Fruit fly (Drosophila melanogaster): Measurements from ENCODE around the gene CG6138.

The CG6138 gene

DNA sequence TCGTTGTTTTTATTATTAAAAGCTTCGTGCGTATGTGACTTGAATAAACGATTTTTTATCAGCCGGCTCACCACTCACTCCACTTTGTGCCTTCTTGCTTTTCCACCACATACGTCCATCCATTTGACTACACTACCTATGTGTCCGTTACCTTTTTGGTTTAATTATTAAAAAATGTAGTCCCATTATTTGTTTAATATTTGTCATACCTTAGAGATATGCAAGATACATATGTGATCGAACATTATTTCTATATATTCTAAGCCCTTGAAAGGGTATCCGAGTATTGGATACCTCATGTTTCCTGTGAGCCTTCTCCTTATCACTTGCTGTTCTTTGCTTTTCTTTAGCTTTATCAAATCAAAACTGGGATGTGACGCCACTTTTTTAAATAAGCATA lies 47.8 kb upstream of the CG6138 start (continued):
- no peak for TF ChIP-seq zen2 (GFP tag; IDR thresholded peaks at IDR 0.05; ENCODE audit: partially characterized antibody)
- TF ChIP-seq CG2116 (GFP tag; optimal IDR thresholded peaks at IDR 0.05), result peak; percentile 3
- peak; percentile 61 for TF ChIP-seq caup (GFP tag; optimal IDR thresholded peaks at IDR 0.05; ENCODE audit: severe bottlenecking)
- TF ChIP-seq NC2β (GFP tag; optimal IDR thresholded peaks at IDR 0.05), result no peak
- no peak for TF ChIP-seq Stat92E (GFP tag; optimal IDR thresholded peaks at IDR 0.05)
- TF ChIP-seq CG9215 (GFP tag; IDR thresholded peaks at IDR 0.05), result peak; percentile 27; the same call in 1 of the 2 replicates
- no peak for TF ChIP-seq CTCF (GFP tag; optimal IDR thresholded peaks at IDR 0.05)
- peak; percentile 14 for TF ChIP-seq CG10654 (GFP tag; optimal IDR thresholded peaks at IDR 0.05)
- no peak for TF ChIP-seq CG34224 (GFP tag; IDR thresholded peaks at IDR 0.05; ENCODE audit: partially characterized antibody)
- TF ChIP-seq fd102C (GFP tag; optimal IDR thresholded peaks at IDR 0.05), result no peak
- peak; percentile 4; the same call in 1 of the 2 replicates for TF ChIP-seq Ravus (GFP tag; IDR thresholded peaks at IDR 0.05)
- no peak for TF ChIP-seq crp (GFP tag; optimal IDR thresholded peaks at IDR 0.05)
- TF ChIP-seq fu2 (GFP tag; optimal IDR thresholded peaks at IDR 0.05), result no peak
- peak; percentile 65 for TF ChIP-seq lbe (GFP tag; optimal IDR thresholded peaks at IDR 0.05)
- TF ChIP-seq Poxn (GFP tag; IDR thresholded peaks at IDR 0.05), result 0 out of 2 replicates have a peak, but pooled peaks have one; percentile 8
- TF ChIP-seq Dek (tag; optimal IDR thresholded peaks at IDR 0.05), result peak; percentile 61
- TF ChIP-seq CG10267 (tag; optimal IDR thresholded peaks at IDR 0.05), result peak; percentile 36
- TF ChIP-seq CG11456 (GFP tag; IDR thresholded peaks at IDR 0.05), result 0 out of 3 replicates have a peak, but pooled peaks have one; percentile 34
- peak in 1 of 2 experiments; percentile 72 for TF ChIP-seq Hr51 (GFP tag; optimal IDR thresholded peaks at IDR 0.05)
- no peak for TF ChIP-seq Optix (GFP tag; IDR thresholded peaks at IDR 0.05)
- TF ChIP-seq Med (GFP tag), result peak; percentile 88
- TF ChIP-seq peb (GFP tag; IDR thresholded peaks at IDR 0.05), result no peak
- peak; percentile 59 for TF ChIP-seq CG13296 (GFP tag; optimal IDR thresholded peaks at IDR 0.05)
- TF ChIP-seq unc-4 (GFP tag; IDR thresholded peaks at IDR 0.05; ENCODE audit: partially characterized antibody), result no peak
- TF ChIP-seq CG18262 (tag; optimal IDR thresholded peaks at IDR 0.05), result peak; percentile 45
- TF ChIP-seq B-H1 (GFP tag; IDR thresholded peaks at IDR 0.05), result peak; percentile 45; the same call in 2 of the 3 replicates
- peak; percentile 48 for TF ChIP-seq CG17385 (GFP tag; optimal IDR thresholded peaks at IDR 0.05)
- no peak for TF ChIP-seq wor (GFP tag; IDR thresholded peaks at IDR 0.05)
- peak; percentile 61 for TF ChIP-seq CG12391 (tag; optimal IDR thresholded peaks at IDR 0.05)
- TF ChIP-seq btn (GFP tag; optimal IDR thresholded peaks at IDR 0.05), result no peak
- TF ChIP-seq CG4820 (GFP tag; optimal IDR thresholded peaks at IDR 0.05), result peak; percentile 18
- 0 out of 2 replicates have a peak, but pooled peaks have one; percentile 20 for TF ChIP-seq GATAe (GFP tag; conservative IDR thresholded peaks at IDR 0.05)
- peak; percentile 21 for TF ChIP-seq CG10274 (GFP tag; optimal IDR thresholded peaks at IDR 0.05)
- peak in 1 of 2 experiments; percentile 38 for TF ChIP-seq chif (GFP tag; optimal IDR thresholded peaks at IDR 0.05)
- no peak for TF ChIP-seq da (GFP tag; optimal IDR thresholded peaks at IDR 0.05)
- TF ChIP-seq CG12769 (tag; optimal IDR thresholded peaks at IDR 0.05), result peak; percentile 80
- peak; percentile 5 for TF ChIP-seq Hand (GFP tag; optimal IDR thresholded peaks at IDR 0.05)
- TF ChIP-seq zfh1 (GFP tag; IDR thresholded peaks at IDR 0.05), result peak; percentile 56; the same call in 2 of the 3 replicates
- TF ChIP-seq CG8924 (tag; optimal IDR thresholded peaks at IDR 0.05), result peak; percentile 64
- no peak for TF ChIP-seq zf30C (GFP tag; optimal IDR thresholded peaks at IDR 0.05)
- peak; percentile 82 for TF ChIP-seq dysf (GFP tag; IDR thresholded peaks at IDR 0.05)
- no peak for TF ChIP-seq CG3163 (GFP tag; optimal IDR thresholded peaks at IDR 0.05)
- peak; percentile 75; the same call in 1 of the 2 replicates for TF ChIP-seq Drgx (GFP tag; IDR thresholded peaks at IDR 0.05)
- no peak for TF ChIP-seq jigr1 (GFP tag; IDR thresholded peaks at IDR 0.05)
- TF ChIP-seq pnt (GFP tag; optimal IDR thresholded peaks at IDR 0.05), result peak; percentile 34
- peak; percentile 15 for TF ChIP-seq CG5180 (GFP tag; optimal IDR thresholded peaks at IDR 0.05)
- peak; percentile 44 for TF ChIP-seq CG15011 (GFP tag; optimal IDR thresholded peaks at IDR 0.05)
- peak; percentile 54 for TF ChIP-seq tap (tag; optimal IDR thresholded peaks at IDR 0.05)
- no peak for TF ChIP-seq CG2202 (tag; optimal IDR thresholded peaks at IDR 0.05)
- no peak for TF ChIP-seq cg (GFP tag; optimal IDR thresholded peaks at IDR 0.05)

Measured in whole organism, embryonic.